Worm (Caenorhabditis elegans) whole organism, L1 larva: Measurements from ENCODE around the gene trp-2.

ENCODE experiments used
- F16B12.6 ChIP-seq: fragments of 150-350 bp; optimal IDR thresholded peaks from 2 replicates; lab custom pipeline; 2014; ENCODE audit warnings: missing biosample characterization, missing genetic modification characterization
- aha-1 ChIP-seq: fragments of 150-350 bp; optimal IDR thresholded peaks from 2 replicates; lab custom pipeline; 2014; ENCODE audit warnings: missing biosample characterization, missing genetic modification characterization
- aly-2 ChIP-seq: fragments of 150-350 bp; optimal IDR thresholded peaks from 2 replicates; lab custom pipeline; 2014; ENCODE audit warnings: missing biosample characterization, missing genetic modification characterization
- ceh-63 ChIP-seq: fragments of 200-800 bp; sonication (Bioruptor generic); optimal IDR thresholded peaks from 2 replicates; lab custom pipeline; 2018; ENCODE audit warnings: mild to moderate bottlenecking, missing genetic modification characterization, missing compliant biosample characterization
- ceh-82 ChIP-seq, 3 experiments: fragments of 150-350 bp in 1 of 3; sonication (generic microtip) in 2 of 3; optimal IDR thresholded peaks; 2 replicates each; lab custom pipeline; 2014 to 2017; ENCODE audit warnings: missing biosample characterization in 3 of 3, missing genetic modification characterization in 3 of 3
- ceh-90 ChIP-seq: sonication (generic microtip); optimal IDR thresholded peaks from 2 replicates; lab custom pipeline; 2016; ENCODE audit warnings: missing genetic modification characterization, missing compliant biosample characterization
- ces-1 ChIP-seq: fragments of 150-350 bp; optimal IDR thresholded peaks from 2 replicates; lab custom pipeline; 2014; ENCODE audit warnings: missing biosample characterization, missing genetic modification reagents, missing genetic modification characterization
- dpl-1 ChIP-seq, 3 experiments: fragments of 150-350 bp in 2 of 3; sonication (generic microtip) in 1 of 3; optimal IDR thresholded peaks; 2 replicates each; lab custom pipeline; 2014 to 2017; ENCODE audit warnings: missing biosample characterization in 3 of 3, missing genetic modification characterization in 3 of 3, missing genetic modification reagents in 3 of 3
- dsc-1 ChIP-seq: sonication (generic microtip); optimal IDR thresholded peaks from 2 replicates; lab custom pipeline; 2016; ENCODE audit warnings: mild to moderate bottlenecking, missing genetic modification characterization, missing compliant biosample characterization
- efl-1 ChIP-seq, 4 experiments: fragments of 150-350 bp; optimal IDR thresholded peaks in 3 of 4; peaks in 1 of 4; 1 replicate in 1 of 4; 2 replicates in 3 of 4; lab custom pipeline; 2014; ENCODE audit warnings: missing biosample characterization in 2 of 4, missing genetic modification characterization in 2 of 4, missing genetic modification reagents in 2 of 4
- elt-2 ChIP-seq: sonication (generic microtip); optimal IDR thresholded peaks from 2 replicates; lab custom pipeline; 2016; ENCODE audit warnings: missing genetic modification characterization, mild to moderate bottlenecking, inconsistent platforms, missing compliant biosample characterization, missing genetic modification reagents
- elt-3 ChIP-seq, 6 experiments: fragments of 150-350 bp in 1 of 6; sonication (generic microtip); optimal IDR thresholded peaks; 2 replicates each; lab custom pipeline; 2017 to 2018; ENCODE audit warnings: missing biosample characterization in 6 of 6, missing genetic modification characterization in 6 of 6, inconsistent platforms in 1 of 6
- fkh-10 ChIP-seq: sonication (generic microtip); optimal IDR thresholded peaks from 2 replicates; lab custom pipeline; 2017; ENCODE audit warnings: missing biosample characterization, missing genetic modification reagents, missing genetic modification characterization
- fkh-4 ChIP-seq: sonication (generic microtip); optimal IDR thresholded peaks from 2 replicates; lab custom pipeline; 2016; ENCODE audit warnings: missing compliant biosample characterization, missing genetic modification characterization, borderline replicate concordance
- hlh-4 ChIP-seq: sonication (generic microtip); optimal IDR thresholded peaks from 2 replicates; lab custom pipeline; 2016; ENCODE audit warnings: mild to moderate bottlenecking, missing genetic modification characterization, missing compliant biosample characterization
- isw-1 ChIP-seq: fragments of 200-800 bp; sonication (Bioruptor generic); IDR thresholded peaks from 2 replicates; pipeline ENCODE4 v1.3.6; 2022; ENCODE audit warnings: missing genetic modification characterization, missing compliant biosample characterization
- jun-1 ChIP-seq: fragments of 150-350 bp; optimal IDR thresholded peaks from 2 replicates; lab custom pipeline; 2014; ENCODE audit warnings: missing biosample characterization, missing genetic modification reagents, missing genetic modification characterization
- lin-14 ChIP-seq: fragments of 200-800 bp; sonication (Bioruptor generic); optimal IDR thresholded peaks from 2 replicates; lab custom pipeline; 2018; ENCODE audit warnings: mild to moderate bottlenecking, missing genetic modification characterization, moderate library complexity, missing compliant biosample characterization
- lin-15B ChIP-seq: fragments of 150-350 bp; sonication (generic microtip); optimal IDR thresholded peaks from 3 replicates; lab custom pipeline; 2014; ENCODE audit warnings: missing biosample characterization, missing genetic modification characterization
- lin-35 ChIP-seq, 2 experiments: fragments of 150-350 bp; optimal IDR thresholded peaks; 2 replicates each; lab custom pipeline; 2014; ENCODE audit warnings: missing biosample characterization in 2 of 2, missing genetic modification characterization in 2 of 2, missing genetic modification reagents in 2 of 2
- lin-39 ChIP-seq: fragments of 150-350 bp; optimal IDR thresholded peaks from 2 replicates; lab custom pipeline; 2014; ENCODE audit warnings: missing biosample characterization, missing genetic modification reagents, missing genetic modification characterization
- lir-3 ChIP-seq: sonication (generic microtip); optimal IDR thresholded peaks from 2 replicates; lab custom pipeline; 2016; ENCODE audit warnings: mild to moderate bottlenecking, missing genetic modification characterization, moderate library complexity, missing compliant biosample characterization; ENCODE audit not compliant: poor library complexity
- lsy-2 ChIP-seq, 2 experiments: fragments of 150-350 bp; optimal IDR thresholded peaks; 2 replicates each; lab custom pipeline; 2014; ENCODE audit warnings: missing biosample characterization in 2 of 2, missing genetic modification characterization in 2 of 2
- mab-9 ChIP-seq: fragments of 200-800 bp; sonication (Bioruptor generic); IDR thresholded peaks from 2 replicates; pipeline ENCODE4 v1.3.6; 2022; ENCODE audit warnings: missing genetic modification reagents, missing genetic modification characterization, missing compliant biosample characterization
- mdl-1 ChIP-seq, 2 experiments: fragments of 150-350 bp; optimal IDR thresholded peaks; 2 replicates each; lab custom pipeline; 2014 to 2017; ENCODE audit warnings: missing biosample characterization in 2 of 2, missing genetic modification characterization in 2 of 2, inconsistent platforms in 1 of 2
- mep-1 ChIP-seq: fragments of 150-350 bp; optimal IDR thresholded peaks from 2 replicates; lab custom pipeline; 2014; ENCODE audit warnings: missing biosample characterization, missing genetic modification characterization
- nhr-11 ChIP-seq: fragments of 150-350 bp; optimal IDR thresholded peaks from 2 replicates; lab custom pipeline; 2014; ENCODE audit warnings: missing biosample characterization, missing genetic modification characterization
- nhr-20 ChIP-seq: sonication (generic microtip); optimal IDR thresholded peaks from 2 replicates; lab custom pipeline; 2016; ENCODE audit warnings: mild to moderate bottlenecking, missing genetic modification characterization, missing compliant biosample characterization
- nhr-47 ChIP-seq: sonication (generic microtip); optimal IDR thresholded peaks from 2 replicates; lab custom pipeline; 2016; ENCODE audit warnings: mild to moderate bottlenecking, missing genetic modification characterization, moderate library complexity, missing compliant biosample characterization
- nhr-77 ChIP-seq: fragments of 150-350 bp; optimal IDR thresholded peaks from 2 replicates; lab custom pipeline; 2014; ENCODE audit warnings: missing biosample characterization, missing genetic modification characterization
- nhr-84 ChIP-seq: sonication (generic microtip); optimal IDR thresholded peaks from 2 replicates; lab custom pipeline; 2017; ENCODE audit warnings: missing biosample characterization, missing genetic modification characterization
- pag-3 ChIP-seq: sonication (generic microtip); optimal IDR thresholded peaks from 2 replicates; lab custom pipeline; 2017; ENCODE audit warnings: missing genetic modification characterization, mild to moderate bottlenecking, missing compliant biosample characterization, antibody characterized with exemption, borderline replicate concordance; ENCODE audit not compliant: insufficient read depth
- pax-3 ChIP-seq: fragments of 200-800 bp; sonication (Bioruptor generic); optimal IDR thresholded peaks from 2 replicates; lab custom pipeline; 2018; ENCODE audit warnings: mild to moderate bottlenecking, missing genetic modification characterization, moderate library complexity, missing compliant biosample characterization
- rnt-1 ChIP-seq: sonication (generic microtip); optimal IDR thresholded peaks from 2 replicates; lab custom pipeline; 2016; ENCODE audit warnings: mild to moderate bottlenecking, missing genetic modification characterization, moderate library complexity, missing compliant biosample characterization
- skn-1 ChIP-seq: fragments of 150-350 bp; optimal IDR thresholded peaks from 2 replicates; lab custom pipeline; 2014; ENCODE audit warnings: missing biosample characterization, missing genetic modification characterization
- snpc-4 ChIP-seq: fragments of 150-350 bp; optimal IDR thresholded peaks from 2 replicates; lab custom pipeline; 2014; ENCODE audit warnings: missing biosample characterization, missing genetic modification characterization
- sox-4 ChIP-seq: sonication (generic microtip); optimal IDR thresholded peaks from 2 replicates; lab custom pipeline; 2016; ENCODE audit warnings: missing genetic modification characterization, missing compliant biosample characterization
- swsn-7 ChIP-seq: sonication (generic microtip); optimal IDR thresholded peaks from 2 replicates; lab custom pipeline; 2016; ENCODE audit warnings: missing genetic modification characterization, missing compliant biosample characterization
- tbx-2 ChIP-seq: sonication (generic microtip); optimal IDR thresholded peaks from 2 replicates; lab custom pipeline; 2016; ENCODE audit warnings: missing genetic modification characterization, missing compliant biosample characterization
- tlp-1 ChIP-seq: fragments of 150-350 bp; optimal IDR thresholded peaks from 2 replicates; lab custom pipeline; 2014; ENCODE audit warnings: missing biosample characterization, missing genetic modification characterization
- unc-30 ChIP-seq: sonication (generic microtip); optimal IDR thresholded peaks from 2 replicates; lab custom pipeline; 2017; ENCODE audit warnings: missing biosample characterization, missing genetic modification characterization
- unc-86 ChIP-seq: sonication (generic microtip); optimal IDR thresholded peaks from 2 replicates; lab custom pipeline; 2016; ENCODE audit warnings: missing genetic modification characterization, missing compliant biosample characterization
- vab-15 ChIP-seq: sonication (generic microtip); optimal IDR thresholded peaks from 2 replicates; lab custom pipeline; 2017; ENCODE audit warnings: missing genotype, mild to moderate bottlenecking, missing genetic modification characterization, missing compliant biosample characterization
- xbp-1 ChIP-seq: sonication (generic microtip); optimal IDR thresholded peaks from 2 replicates; lab custom pipeline; 2016; ENCODE audit warnings: missing genetic modification characterization, missing compliant biosample characterization
- zip-4 ChIP-seq: fragments of 200-800 bp; sonication (Bioruptor generic); optimal IDR thresholded peaks from 2 replicates; lab custom pipeline; 2018; ENCODE audit warnings: mild to moderate bottlenecking, missing genetic modification characterization, moderate library complexity, missing compliant biosample characterization
- ztf-11 ChIP-seq, 2 experiments: sonication (generic microtip); optimal IDR thresholded peaks; 2 replicates each; lab custom pipeline; 2016 to 2017; ENCODE audit warnings: missing genetic modification characterization in 2 of 2, missing biosample characterization in 1 of 2, missing compliant biosample characterization in 1 of 2

trp-2 gene

ce11 chrIII:952184-952583 is 39.5 kb upstream of the trp-2 start, which contains the start of gene fbxa-10:
Gene fbxa-10, plus strand, starts transcription at chrIII:952390.
- TF ChIP-seq xbp-1 (tag; lab: Kevin White, UChicago) (no peak), pag-3 (tag; lab: Kevin White, UChicago) (no peak), nhr-11 (tag; lab: Kevin White, UChicago) (no peak), lin-35 (GFP tag; optimal IDR thresholded peaks at IDR 0.05; lab: Kevin White, UChicago) (peak; percentile 30 to 39), lin-39 (tag; lab: Kevin White, UChicago) (no peak), unc-30 (tag; lab: Kevin White, UChicago) (no peak), fkh-4 (tag; lab: Kevin White, UChicago) (no peak), nhr-20 (tag; lab: Kevin White, UChicago) (no peak), unc-86 (tag; lab: Kevin White, UChicago) (no peak), vab-15 (no peak), dpl-1 (GFP tag; optimal IDR thresholded peaks at IDR 0.05; lab: Kevin White, UChicago) (peak in 2 of 3 experiments; percentile 37 to 54), ceh-82 (tag; optimal IDR thresholded peaks at IDR 0.05; lab: Kevin White, UChicago) (peak in 1 of 3 experiments; percentile 5), mep-1 (tag; lab: Kevin White, UChicago) (peak; percentile 51), skn-1 (tag; lab: Kevin White, UChicago) (no peak), aly-2 (tag; lab: Kevin White, UChicago) (no peak), mab-9 (GFP tag; lab: Robert Waterston, UW) (no peak), swsn-7 (tag; lab: Kevin White, UChicago) (peak; percentile 30), lir-3 (tag; lab: Kevin White, UChicago) (no peak), F16B12.6 (peak; percentile 87), nhr-47 (tag; lab: Kevin White, UChicago) (no peak), sox-4 (tag; lab: Kevin White, UChicago) (no peak), ceh-63 (GFP tag; lab: Kevin White, UChicago) (no peak), hlh-4 (tag; lab: Kevin White, UChicago) (no peak), nhr-77 (tag; lab: Kevin White, UChicago) (no peak), nhr-84 (tag; lab: Kevin White, UChicago) (no peak), lin-15B (tag; lab: Kevin White, UChicago) (no peak), tbx-2 (tag; lab: Kevin White, UChicago) (peak; percentile 19), rnt-1 (tag; lab: Kevin White, UChicago) (no peak), elt-2 (no peak), jun-1 (tag; lab: Kevin White, UChicago) (no peak), pax-3 (tag; lab: Kevin White, UChicago) (no peak), ces-1 (no peak), fkh-10 (no peak), zip-4 (GFP tag; lab: Kevin White, UChicago) (no peak), lsy-2 (tag; optimal IDR thresholded peaks at IDR 0.05; lab: Kevin White, UChicago) (peak; percentile 54 to 68), snpc-4 (tag; lab: Kevin White, UChicago) (no peak), lin-14 (GFP tag; lab: Kevin White, UChicago) (no peak), dsc-1 (peak; percentile 25), aha-1 (tag; lab: Kevin White, UChicago) (no peak), efl-1 (optimal IDR thresholded peaks at IDR 0.05; lab: Kevin White, UChicago) (peak; percentile 25 to 45), efl-1 (GFP tag; optimal IDR thresholded peaks at IDR 0.05 in 1 of 2; lab: Kevin White, UChicago) (peak; percentile 31 to 94)

DNA sequence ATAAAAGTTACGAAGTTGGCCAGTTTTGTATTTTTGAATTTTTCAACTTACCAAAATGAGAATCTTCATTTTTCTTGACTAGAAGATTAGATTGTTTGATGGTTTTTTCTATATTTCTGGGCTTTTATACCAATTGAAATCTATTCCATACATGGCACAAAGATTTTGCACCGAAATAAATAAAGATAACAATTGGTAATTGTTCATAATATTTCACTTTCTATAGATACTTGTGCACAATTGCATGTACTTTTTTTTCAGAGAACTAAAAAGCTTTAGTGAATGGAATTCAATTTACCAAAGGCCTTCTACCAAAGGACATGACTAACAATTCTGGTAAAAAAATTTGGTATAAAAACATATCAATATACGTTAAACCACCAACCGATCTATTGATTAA is 37.1 kb upstream of the trp-2 start, which contains the start of the genes T12B5.15 and T12B5.14:
TSS of gene T12B5.15 (minus strand) at position 101 of the 400 bp plus-strand sequence.
TSS of gene T12B5.14 (plus strand) at position 321 of the 400 bp plus-strand sequence.
- TF ChIP-seq mep-1 (tag; lab: Kevin White, UChicago) (no peak), ztf-11 (tag; optimal IDR thresholded peaks at IDR 0.05; lab: Kevin White, UChicago) (no peak), dsc-1 (no peak), elt-3 (tag; optimal IDR thresholded peaks at IDR 0.05; lab: Kevin White, UChicago) (no peak), mdl-1 (tag; optimal IDR thresholded peaks at IDR 0.05; lab: Kevin White, UChicago) (no peak), tlp-1 (no peak), snpc-4 (tag; lab: Kevin White, UChicago) (no peak), pax-3 (tag; lab: Kevin White, UChicago) (no peak), fkh-4 (tag; lab: Kevin White, UChicago) (no peak), isw-1 (no peak), ceh-90 (tag; lab: Kevin White, UChicago) (no peak), nhr-77 (tag; lab: Kevin White, UChicago) (no peak), nhr-47 (tag; lab: Kevin White, UChicago) (no peak)
